Worm (Caenorhabditis elegans): ENCODE measurements around the gene F22B5.6.

- TF ChIP-seq klf-2 (GFP tag; conservative IDR thresholded peaks at IDR 0.05) (no peak), ztf-23 (GFP tag; IDR thresholded peaks at IDR 0.05) (no peak), cog-1 (tag; optimal IDR thresholded peaks at IDR 0.05) (no peak), ztf-29 (GFP tag; IDR thresholded peaks at IDR 0.05) (no peak)
These were observed 27.3 kb upstream of the F22B5.6 start for ce11 chrII:8483124-8483792.

Measured in whole organism, midembryonic.